Fruit fly (Drosophila melanogaster) whole organism, wandering third instar larva: Measurements from ENCODE around the gene CG34296.

Experiments used
- CG9705 ChIP-seq: fragments of 200-800 bp; sonication (Bioruptor generic); optimal IDR thresholded peaks from 2 replicates; lab custom pipeline; 2018; ENCODE audit warnings: missing biosample characterization, mild to moderate bottlenecking, missing genetic modification characterization
- CrebA ChIP-seq: fragments of 200-800 bp; sonication (Bioruptor generic); optimal IDR thresholded peaks from 2 replicates; lab custom pipeline; 2016; ENCODE audit warnings: missing biosample characterization, mild to moderate bottlenecking, missing genetic modification characterization, borderline replicate concordance
- Dfd ChIP-seq: fragments of >200 bp; optimal IDR thresholded peaks from 2 replicates; lab custom pipeline; 2017; ENCODE audit warnings: missing biosample characterization, missing genetic modification characterization
- HLH106 ChIP-seq: fragments of 200-800 bp; optimal IDR thresholded peaks from 3 replicates; lab custom pipeline; 2019; ENCODE audit warnings: missing biosample characterization, mild to moderate bottlenecking, missing genetic modification characterization, moderate library complexity
- Hr83 ChIP-seq: fragments of 200-300 bp; sonication (Bioruptor generic); optimal IDR thresholded peaks from 2 replicates; lab custom pipeline; 2016; ENCODE audit warnings: missing biosample characterization, mild to moderate bottlenecking, missing genetic modification characterization, moderate library complexity; ENCODE audit not compliant: poor library complexity, severe bottlenecking
- br ChIP-seq: fragments of 200-800 bp; sonication (Bioruptor generic); optimal IDR thresholded peaks from 2 replicates; lab custom pipeline; 2016; ENCODE audit warnings: missing biosample characterization, missing genetic modification characterization
- h ChIP-seq: fragments of 200-800 bp; sonication (Bioruptor generic); optimal IDR thresholded peaks from 3 replicates; lab custom pipeline; 2016; ENCODE audit warnings: missing biosample characterization, mild to moderate bottlenecking, missing genetic modification characterization
- psq ChIP-seq: fragments of 200-800 bp; sonication (Bioruptor generic); optimal IDR thresholded peaks from 3 replicates; lab custom pipeline; 2017; ENCODE audit warnings: missing biosample characterization, mild to moderate bottlenecking, missing genetic modification characterization, moderate library complexity
- rgr ChIP-seq: fragments of 200-800 bp; sonication (Bioruptor generic); optimal IDR thresholded peaks from 3 replicates; lab custom pipeline; 2016; ENCODE audit warnings: missing biosample characterization, mild to moderate bottlenecking, missing genetic modification characterization
- sage ChIP-seq: fragments of 200-800 bp; sonication (Bioruptor generic); optimal IDR thresholded peaks from 2 replicates; lab custom pipeline; 2016; ENCODE audit warnings: missing biosample characterization, mild to moderate bottlenecking, missing genetic modification characterization

dm6 chr3R:29771645-29772089 is 49.3 kb downstream of the CG34296 start:
- no peak for TF ChIP-seq CG9705
- TF ChIP-seq psq: no peak
- no peak for TF ChIP-seq Hr83
- no peak for TF ChIP-seq rgr
- no peak for TF ChIP-seq HLH106
- TF ChIP-seq CrebA (GFP tag; lab: Kevin White, UChicago): peak; percentile 45
- TF ChIP-seq br (GFP tag; lab: Kevin White, UChicago): no peak
- no peak for TF ChIP-seq h (GFP tag; lab: Kevin White, UChicago)
- no peak for TF ChIP-seq Dfd (GFP tag; lab: Kevin White, UChicago)
- TF ChIP-seq sage (GFP tag; lab: Kevin White, UChicago): no peak
